Worm (Caenorhabditis elegans) whole organism, early embryonic: Measurements from ENCODE around the gene agmo-1.

Source experiments
- B0310.2 ChIP-seq: sonication (generic microtip); optimal IDR thresholded peaks from 2 replicates; lab custom pipeline; 2016; ENCODE audit warnings: mild to moderate bottlenecking, missing genetic modification characterization, missing compliant biosample characterization
- F13C5.2 ChIP-seq: sonication (generic microtip); optimal IDR thresholded peaks from 2 replicates; lab custom pipeline; 2017; ENCODE audit warnings: mild to moderate bottlenecking, missing genetic modification characterization, inconsistent platforms, missing compliant biosample characterization
- aly-1 ChIP-seq: sonication (generic microtip); optimal IDR thresholded peaks from 2 replicates; lab custom pipeline; 2016; ENCODE audit warnings: missing genetic modification characterization, missing compliant biosample characterization
- ama-1 ChIP-seq: fragments of 150-350 bp; optimal IDR thresholded peaks from 2 replicates; lab custom pipeline; 2014
- ceh-13 ChIP-seq: fragments of 200-800 bp; sonication (Bioruptor generic); optimal IDR thresholded peaks from 2 replicates; lab custom pipeline; 2018; ENCODE audit warnings: mild to moderate bottlenecking, missing genetic modification characterization, missing compliant biosample characterization
- flt-1 ChIP-seq: fragments of 200-800 bp; sonication (Bioruptor generic); IDR thresholded peaks from 2 replicates; pipeline ENCODE4 v1.3.6; 2022; ENCODE audit warnings: missing genetic modification characterization, missing compliant biosample characterization
- hmbx-1 ChIP-seq: sonication (generic microtip); optimal IDR thresholded peaks from 2 replicates; lab custom pipeline; 2016; ENCODE audit warnings: mild to moderate bottlenecking, missing genetic modification characterization, missing compliant biosample characterization
- hmg-4 ChIP-seq: fragments of 200-800 bp; sonication (Bioruptor generic); optimal IDR thresholded peaks from 2 replicates; lab custom pipeline; 2018; ENCODE audit warnings: mild to moderate bottlenecking, missing genetic modification characterization, missing compliant biosample characterization
- hnd-1 ChIP-seq: sonication (generic microtip); optimal IDR thresholded peaks from 2 replicates; lab custom pipeline; 2016; ENCODE audit warnings: missing genetic modification characterization, missing compliant biosample characterization
- scrt-1 ChIP-seq: fragments of 200-800 bp; sonication (Bioruptor generic); IDR thresholded peaks from 2 replicates; pipeline ENCODE4 v1.3.6; 2022; ENCODE audit warnings: missing genetic modification characterization, missing compliant biosample characterization
- tbx-11 ChIP-seq: fragments of 200-800 bp; sonication (Bioruptor generic); IDR thresholded peaks from 2 replicates; pipeline ENCODE4 v1.3.6; 2022; ENCODE audit warnings: missing genetic modification characterization, missing compliant biosample characterization

- TF ChIP-seq flt-1 (GFP tag; lab: Robert Waterston, UW) (no peak), scrt-1 (GFP tag; lab: Robert Waterston, UW) (no peak), F13C5.2 (no peak), ama-1 (lab: Kevin White, UChicago) (no peak), hnd-1 (tag; lab: Kevin White, UChicago) (no peak), tbx-11 (GFP tag; lab: Robert Waterston, UW) (no peak), hmbx-1 (tag; lab: Kevin White, UChicago) (no peak), ceh-13 (GFP tag; lab: Kevin White, UChicago) (no peak), aly-1 (tag; lab: Kevin White, UChicago) (no peak), B0310.2 (tag; lab: Kevin White, UChicago) (no peak), hmg-4 (GFP tag; lab: Kevin White, UChicago) (no peak)
Measured at ce11 chrIII:12806712-12807111, 8.3 kb upstream of the agmo-1 start, which contains the start of gene BE10.5.
